Fruit fly (Drosophila melanogaster): Measurements from ENCODE around the gene CG14073.

Gene CG14073

DNA sequence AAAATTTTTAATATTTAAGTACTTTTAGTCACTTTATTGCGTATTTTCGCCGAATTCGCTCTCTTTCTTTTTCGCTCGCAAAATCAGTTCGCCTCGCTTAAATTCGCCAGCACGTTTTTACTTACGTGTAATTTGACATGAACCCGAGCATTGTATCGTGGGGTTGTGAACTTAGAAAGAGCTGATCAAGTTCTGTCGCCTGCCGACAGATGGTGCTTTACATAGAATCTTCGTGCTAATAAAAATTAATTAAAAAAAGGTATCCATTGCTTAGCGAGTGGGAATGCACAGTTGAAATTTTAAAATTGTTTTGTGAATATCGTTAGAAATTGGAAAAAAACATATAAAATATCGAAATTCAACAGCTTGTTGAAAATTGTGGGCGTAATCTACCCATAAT is 28.0 kb upstream of the CG14073 start (continued):
- TF ChIP-seq BtbVII (GFP tag; optimal IDR thresholded peaks at IDR 0.05) (peak; percentile 65), pho (GFP tag; optimal IDR thresholded peaks at IDR 0.05) (peak; percentile 60), Dbx (GFP tag; IDR thresholded peaks at IDR 0.05) (no peak), ash1 (GFP tag; optimal IDR thresholded peaks at IDR 0.05) (peak; percentile 21), twi (tag; optimal IDR thresholded peaks at IDR 0.05) (peak; percentile 17), CG7556 (GFP tag; optimal IDR thresholded peaks at IDR 0.05) (no peak), CG16863 (GFP tag; optimal IDR thresholded peaks at IDR 0.05) (peak; percentile 74), fd64A (GFP tag; optimal IDR thresholded peaks at IDR 0.05) (no peak), Ets65A (GFP tag) (peak; percentile 91), CG4360 (GFP tag; IDR thresholded peaks at IDR 0.05) (0 out of 2 replicates have a peak, but pooled peaks have one; percentile 23), unc-4 (GFP tag; IDR thresholded peaks at IDR 0.05; ENCODE audit: partially characterized antibody) (no peak), CG2120 (GFP tag; optimal IDR thresholded peaks at IDR 0.05) (peak; percentile 52), CG17912 (GFP tag; optimal IDR thresholded peaks at IDR 0.05) (peak; percentile 36), CG18619 (GFP tag; optimal IDR thresholded peaks at IDR 0.05) (peak; percentile 59), gem (tag; optimal IDR thresholded peaks at IDR 0.05) (peak; percentile 61), MTF-1 (GFP tag; optimal IDR thresholded peaks at IDR 0.05; ENCODE audit: borderline replicate concordance) (peak; percentile 10), sqz (GFP tag; optimal IDR thresholded peaks at IDR 0.05) (peak; percentile 61), Taf1 (GFP tag; IDR thresholded peaks at IDR 0.05) (no peak), CG11398 (GFP tag; optimal IDR thresholded peaks at IDR 0.05) (peak; percentile 70), NC2β (GFP tag; optimal IDR thresholded peaks at IDR 0.05) (peak; percentile 63), Side (GFP tag; optimal IDR thresholded peaks at IDR 0.05) (peak; percentile 84), CG7271 (tag; optimal IDR thresholded peaks at IDR 0.05) (peak; percentile 44), Pdp1 (GFP tag; optimal IDR thresholded peaks at IDR 0.05) (peak in 1 of 2 experiments; percentile 50), lilli (GFP tag; optimal IDR thresholded peaks at IDR 0.05) (peak; percentile 72), gfzf (GFP tag; optimal IDR thresholded peaks at IDR 0.05) (peak; percentile 7), CG11723 (GFP tag; optimal IDR thresholded peaks at IDR 0.05) (peak; percentile 34), NC2α (GFP tag; optimal IDR thresholded peaks at IDR 0.05) (peak; percentile 59), Dfd (GFP tag; optimal IDR thresholded peaks at IDR 0.05) (no peak), HHEX (GFP tag; optimal IDR thresholded peaks at IDR 0.05) (peak; percentile 75), CG13287 (GFP tag; IDR thresholded peaks at IDR 0.05; ENCODE audit: partially characterized antibody) (peak; percentile 56), Ssrp (tag; optimal IDR thresholded peaks at IDR 0.05) (peak; percentile 43), onecut (GFP tag; IDR thresholded peaks at IDR 0.05) (peak; percentile 60; the same call in 1 of the 2 replicates), Myb (GFP tag; optimal IDR thresholded peaks at IDR 0.05) (peak; percentile 52), Med (GFP tag) (no peak), ems (GFP tag; optimal IDR thresholded peaks at IDR 0.05) (peak; percentile 70), tin (GFP tag; optimal IDR thresholded peaks at IDR 0.05) (peak; percentile 58), stwl (tag; optimal IDR thresholded peaks at IDR 0.05) (peak; percentile 66), CG12236 (GFP tag; optimal IDR thresholded peaks at IDR 0.05) (peak; percentile 53), p53 (GFP tag; optimal IDR thresholded peaks at IDR 0.05) (peak; percentile 48), lola (GFP tag; optimal IDR thresholded peaks at IDR 0.05) (peak in 1 of 3 experiments; percentile 23), nerfin-2 (GFP tag; IDR thresholded peaks at IDR 0.05; ENCODE audit: partially characterized antibody) (no peak), Fer2 (tag; optimal IDR thresholded peaks at IDR 0.05) (peak; percentile 43), ken (GFP tag; IDR thresholded peaks at IDR 0.05) (no peak; the same call in 2 of the 3 replicates), CG13894 (tag; optimal IDR thresholded peaks at IDR 0.05) (peak; percentile 17), CG12219 (GFP tag; optimal IDR thresholded peaks at IDR 0.05) (peak; percentile 44), CG13424 (tag; optimal IDR thresholded peaks at IDR 0.05) (peak; percentile 79), CG12942 (GFP tag; optimal IDR thresholded peaks at IDR 0.05) (peak; percentile 45), HLH3B (GFP tag; IDR thresholded peaks at IDR 0.05) (no peak; the same call in 1 of the 2 replicates), CG5180 (GFP tag; optimal IDR thresholded peaks at IDR 0.05) (peak; percentile 7), CG1832 (GFP tag; optimal IDR thresholded peaks at IDR 0.05) (no peak)

Data from whole organism, embryonic.